Worm (Caenorhabditis elegans) whole organism, mixed stage, embryonic: ENCODE data around the gene T27E9.6.

ENCODE experiments used
- M03D4.4 ChIP-seq: sonication (generic microtip); optimal IDR thresholded peaks from 2 replicates; lab custom pipeline; 2017; ENCODE audit warnings: mild to moderate bottlenecking, missing genetic modification characterization, missing compliant biosample characterization
- bed-3 ChIP-seq: fragments of 200-800 bp; sonication (Bioruptor generic); optimal IDR thresholded peaks from 3 replicates; lab custom pipeline; 2018; ENCODE audit warnings: mild to moderate bottlenecking, missing genetic modification characterization, moderate library complexity, missing compliant biosample characterization
- ceh-39 ChIP-seq: fragments of 150-350 bp; optimal IDR thresholded peaks from 2 replicates; lab custom pipeline; 2014; ENCODE audit warnings: missing biosample characterization, missing genetic modification characterization
- ceh-83 ChIP-seq: fragments of 200-800 bp; sonication (Bioruptor generic); optimal IDR thresholded peaks from 2 replicates; lab custom pipeline; 2018; ENCODE audit warnings: mild to moderate bottlenecking, missing genetic modification characterization, missing compliant biosample characterization
- ces-1 ChIP-seq: fragments of 150-350 bp; optimal IDR thresholded peaks from 2 replicates; lab custom pipeline; 2014; ENCODE audit warnings: missing biosample characterization, missing genetic modification reagents, missing genetic modification characterization
- cnd-1 ChIP-seq: fragments of 200-800 bp; sonication (Bioruptor generic); optimal IDR thresholded peaks from 2 replicates; lab custom pipeline; 2018; ENCODE audit warnings: mild to moderate bottlenecking, missing genetic modification characterization, missing compliant biosample characterization
- drap-1 ChIP-seq: fragments of 200-800 bp; sonication (Bioruptor generic); optimal IDR thresholded peaks from 3 replicates; lab custom pipeline; 2018; ENCODE audit warnings: mild to moderate bottlenecking, missing genetic modification characterization, missing compliant biosample characterization
- elt-1 ChIP-seq: sonication (generic microtip); optimal IDR thresholded peaks from 2 replicates; lab custom pipeline; 2017; ENCODE audit warnings: missing genetic modification characterization, mild to moderate bottlenecking, missing compliant biosample characterization, antibody characterized with exemption, moderate library complexity, borderline replicate concordance; ENCODE audit not compliant: insufficient read depth
- elt-3 ChIP-seq: fragments of 150-350 bp; optimal IDR thresholded peaks from 2 replicates; lab custom pipeline; 2014; ENCODE audit warnings: missing biosample characterization, missing genetic modification characterization
- flh-1 ChIP-seq: fragments of 200-800 bp; sonication (Bioruptor generic); optimal IDR thresholded peaks from 2 replicates; lab custom pipeline; 2018; ENCODE audit warnings: mild to moderate bottlenecking, missing genetic modification characterization, moderate library complexity, missing compliant biosample characterization
- ham-2 ChIP-seq: fragments of 200-800 bp; sonication (Bioruptor generic); optimal IDR thresholded peaks from 2 replicates; lab custom pipeline; 2018; ENCODE audit warnings: mild to moderate bottlenecking, missing genetic modification characterization, missing compliant biosample characterization
- hlh-1 ChIP-seq: fragments of 150-350 bp; optimal IDR thresholded peaks from 2 replicates; lab custom pipeline; 2014; ENCODE audit warnings: missing biosample characterization, missing genetic modification reagents, missing genetic modification characterization
- lin-13 ChIP-seq: fragments of 150-350 bp; optimal IDR thresholded peaks from 2 replicates; lab custom pipeline; 2014; ENCODE audit warnings: missing biosample characterization, missing genetic modification characterization
- lin-32 ChIP-seq: fragments of 200-800 bp; sonication (Bioruptor generic); optimal IDR thresholded peaks from 2 replicates; lab custom pipeline; 2018; ENCODE audit warnings: mild to moderate bottlenecking, missing genetic modification characterization, missing compliant biosample characterization
- lsy-2 ChIP-seq: fragments of 150-350 bp; optimal IDR thresholded peaks from 2 replicates; lab custom pipeline; 2014; ENCODE audit warnings: missing biosample characterization, missing genetic modification characterization
- mab-5 ChIP-seq: fragments of 150-350 bp; optimal IDR thresholded peaks from 2 replicates; lab custom pipeline; 2014; ENCODE audit warnings: missing biosample characterization, missing genetic modification characterization
- mep-1 ChIP-seq: fragments of 150-350 bp; optimal IDR thresholded peaks from 2 replicates; lab custom pipeline; 2017; ENCODE audit warnings: missing biosample characterization, missing genetic modification reagents, missing genetic modification characterization, inconsistent platforms
- mls-2 ChIP-seq: sonication (generic microtip); optimal IDR thresholded peaks from 2 replicates; lab custom pipeline; 2016; ENCODE audit warnings: mild to moderate bottlenecking, missing genetic modification characterization, moderate library complexity, missing compliant biosample characterization
- nhr-2 ChIP-seq: fragments of 150-350 bp; optimal IDR thresholded peaks from 2 replicates; lab custom pipeline; 2014; ENCODE audit warnings: missing biosample characterization, missing genetic modification characterization
- nhr-76 ChIP-seq: sonication (generic microtip); optimal IDR thresholded peaks from 2 replicates; lab custom pipeline; 2017; ENCODE audit warnings: missing biosample characterization, missing genetic modification characterization
- pha-4 ChIP-seq: fragments of 150-350 bp; optimal IDR thresholded peaks from 2 replicates; lab custom pipeline; 2018; ENCODE audit warnings: missing biosample characterization, missing genetic modification reagents, missing genetic modification characterization
- sem-2 ChIP-seq: fragments of 200-800 bp; sonication (Bioruptor generic); optimal IDR thresholded peaks from 2 replicates; lab custom pipeline; 2018; ENCODE audit warnings: mild to moderate bottlenecking, missing genetic modification characterization, missing compliant biosample characterization
- snpc-4 ChIP-seq: fragments of 150-350 bp; optimal IDR thresholded peaks from 2 replicates; lab custom pipeline; 2014; ENCODE audit warnings: missing biosample characterization, missing genetic modification characterization
- sptf-1 ChIP-seq: sonication (generic microtip); optimal IDR thresholded peaks from 2 replicates; lab custom pipeline; 2017; ENCODE audit warnings: mild to moderate bottlenecking, missing genetic modification characterization, moderate library complexity, missing compliant biosample characterization
- tbx-8 ChIP-seq: fragments of 200-800 bp; sonication (Bioruptor generic); optimal IDR thresholded peaks from 2 replicates; lab custom pipeline; 2018; ENCODE audit warnings: mild to moderate bottlenecking, missing genetic modification characterization, moderate library complexity, missing compliant biosample characterization
- unc-120 ChIP-seq: sonication (generic microtip); optimal IDR thresholded peaks from 2 replicates; lab custom pipeline; 2017; ENCODE audit warnings: missing genetic modification characterization, missing compliant biosample characterization; ENCODE audit not compliant: poor library complexity, severe bottlenecking
- unc-39 ChIP-seq: fragments of 150-350 bp; optimal IDR thresholded peaks from 2 replicates; lab custom pipeline; 2014; ENCODE audit warnings: missing biosample characterization, missing genetic modification characterization
- unc-62 ChIP-seq: fragments of 150-350 bp; optimal IDR thresholded peaks from 2 replicates; lab custom pipeline; 2014; ENCODE audit warnings: missing biosample characterization, missing genetic modification reagents, missing genetic modification characterization
- zip-8 ChIP-seq: fragments of 150-350 bp; optimal IDR thresholded peaks from 2 replicates; lab custom pipeline; 2014; ENCODE audit warnings: missing biosample characterization, missing genetic modification characterization
- ztf-11 ChIP-seq: fragments of 150-350 bp; optimal IDR thresholded peaks from 2 replicates; lab custom pipeline; 2014; ENCODE audit warnings: missing biosample characterization, missing genetic modification characterization

T27E9.6 gene

DNA sequence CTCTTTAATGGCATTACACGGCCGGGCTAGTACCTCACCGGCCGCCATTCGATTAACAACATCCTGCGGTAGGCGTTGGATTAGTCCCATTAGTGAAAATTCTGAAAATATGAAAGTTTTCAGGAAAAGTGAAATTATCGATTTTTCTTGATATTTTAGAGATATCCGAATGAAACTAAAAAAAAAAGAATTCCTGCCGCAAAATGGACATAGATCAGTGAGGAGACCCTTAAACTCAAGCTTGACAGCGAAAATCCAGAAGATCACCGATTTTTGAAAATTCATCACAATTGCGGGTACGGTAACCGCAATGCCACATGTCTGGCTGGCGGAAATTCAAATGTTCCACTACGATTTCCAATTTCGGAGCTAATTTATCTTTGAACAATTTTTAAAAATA, 37.9 kb upstream of the T27E9.6 start, which contains the start of gene mlh-1:
mlh-1 (minus strand) TSS at position 101 of the 400 bp plus-strand sequence.
- TF ChIP-seq M03D4.4 (no peak), ces-1 (peak; percentile 21), ceh-83 (GFP tag; lab: Kevin White, UChicago) (no peak), mls-2 (no peak), mab-5 (tag; lab: Kevin White, UChicago) (no peak)

DNA sequence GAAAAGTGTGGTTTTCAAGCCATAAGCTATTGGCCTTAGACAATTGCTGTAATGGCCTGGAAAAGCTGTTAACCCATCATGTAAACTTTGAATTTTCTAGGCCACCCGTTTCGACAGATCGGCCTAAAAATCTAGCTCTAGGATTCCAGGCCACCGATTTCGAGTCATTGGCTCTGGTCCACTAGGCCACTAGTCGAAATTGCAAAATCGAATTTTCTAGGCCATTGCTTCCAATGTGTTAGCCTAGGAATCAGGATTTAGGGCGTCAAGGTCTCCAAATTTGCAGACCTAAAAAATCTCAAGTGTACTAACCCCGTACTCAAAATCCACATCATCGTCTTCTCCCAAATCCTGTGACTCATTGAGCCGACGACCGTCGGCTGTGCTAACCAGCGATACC, 34.2 kb upstream of the T27E9.6 start:
- TF ChIP-seq lin-13 (tag; lab: Kevin White, UChicago) (no peak), hlh-1 (no peak), zip-8 (tag; lab: Kevin White, UChicago) (no peak), nhr-2 (tag; lab: Kevin White, UChicago) (no peak), unc-39 (tag; lab: Kevin White, UChicago) (no peak), snpc-4 (tag; lab: Kevin White, UChicago) (no peak), elt-3 (no peak), drap-1 (GFP tag; lab: Kevin White, UChicago) (no peak), ztf-11 (tag; lab: Kevin White, UChicago) (no peak), mab-5 (tag; lab: Kevin White, UChicago) (no peak), sem-2 (GFP tag; lab: Kevin White, UChicago) (no peak), lsy-2 (tag; lab: Kevin White, UChicago) (no peak), flh-1 (GFP tag; lab: Kevin White, UChicago) (no peak), mep-1 (tag; lab: Kevin White, UChicago) (no peak), bed-3 (GFP tag; lab: Kevin White, UChicago) (no peak), nhr-76 (tag; lab: Kevin White, UChicago) (no peak), pha-4 (tag; lab: Kevin White, UChicago) (no peak), lin-32 (GFP tag; lab: Kevin White, UChicago) (no peak), cnd-1 (tag; lab: Kevin White, UChicago) (no peak), sptf-1 (tag; lab: Kevin White, UChicago) (no peak)
- TF ChIP-seq, all 35 proteins: peak for 0

DNA sequence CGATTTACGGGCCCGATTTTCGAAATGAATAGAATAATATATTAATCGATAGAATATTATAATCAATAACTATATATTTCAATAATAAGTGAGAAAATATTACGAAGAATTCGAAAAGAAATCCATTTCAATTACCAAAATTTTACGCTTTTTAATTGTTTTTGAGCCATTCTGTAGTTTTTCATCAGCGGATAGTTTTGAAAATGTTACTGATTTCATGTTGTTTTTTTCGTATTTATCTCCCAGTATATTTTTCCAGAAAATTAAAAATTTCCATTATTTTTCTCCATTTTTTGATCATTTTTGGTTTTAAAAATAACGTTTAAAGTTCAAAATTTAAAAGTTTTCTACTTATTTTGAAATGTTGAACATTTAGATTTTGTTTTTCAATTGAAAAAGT, 29.1 kb upstream of the T27E9.6 start, which contains the start of gene T28A8.3:
T28A8.3 (plus strand) TSS at position 301 of the 400 bp plus-strand sequence.
- TF ChIP-seq sem-2 (GFP tag; lab: Kevin White, UChicago): no peak
- TF ChIP-seq ces-1: no peak

DNA sequence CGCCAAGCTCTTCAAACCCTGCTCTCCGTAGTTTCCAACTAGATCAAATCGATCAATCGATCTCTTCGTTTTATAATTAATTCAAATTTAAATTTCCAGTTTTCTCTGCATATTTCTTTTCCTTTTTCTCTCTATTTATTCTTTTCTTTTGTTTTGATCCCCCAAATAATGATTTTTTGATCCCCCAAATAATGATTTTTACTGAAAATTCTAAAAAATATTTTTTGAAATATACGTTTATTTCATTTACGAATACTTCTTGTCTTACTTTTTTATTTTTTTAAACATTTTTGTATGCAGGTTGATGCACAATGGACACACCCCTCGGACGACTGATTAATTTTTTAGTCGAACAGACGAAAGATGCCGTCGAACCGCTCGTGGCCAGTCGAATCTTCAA, 26.8 kb upstream of the T27E9.6 start, which contains the start of gene T28A8.4:
T28A8.4 (plus strand) TSS at position 301 of the 400 bp plus-strand sequence.
- no peak for TF ChIP-seq ham-2
- TF ChIP-seq mep-1 (tag; lab: Kevin White, UChicago): no peak
- TF ChIP-seq unc-62 (GFP tag; lab: Kevin White, UChicago): no peak
- TF ChIP-seq unc-120: no peak
- TF ChIP-seq ceh-39 (tag; lab: Kevin White, UChicago): no peak
- no peak for TF ChIP-seq ces-1
- TF ChIP-seq snpc-4 (tag; lab: Kevin White, UChicago): no peak
- no peak for TF ChIP-seq cnd-1 (tag; lab: Kevin White, UChicago)
- no peak for TF ChIP-seq bed-3 (GFP tag; lab: Kevin White, UChicago)

DNA sequence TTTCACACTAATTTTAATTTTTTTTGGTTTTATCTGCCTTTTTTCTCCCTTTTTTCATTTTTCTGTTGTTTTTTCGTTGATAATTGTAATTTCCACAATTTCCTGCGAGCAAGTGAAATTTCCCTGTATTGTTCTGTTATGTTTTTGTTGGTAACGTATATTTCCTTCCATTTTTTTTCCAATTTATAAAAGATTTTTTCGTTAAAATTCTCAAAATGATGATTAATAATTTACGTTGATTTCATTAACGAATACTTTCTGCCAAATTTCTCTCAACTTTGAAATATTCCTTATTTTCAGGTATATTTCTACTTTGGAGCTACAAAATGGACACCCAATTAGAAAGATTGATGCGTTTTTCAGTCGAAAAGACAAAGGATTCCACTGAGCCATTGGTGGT, 25.9 kb upstream of the T27E9.6 start, which contains the start of gene T28A8.8:
T28A8.8 (plus strand) TSS at position 301 of the 400 bp plus-strand sequence.
- no peak for TF ChIP-seq elt-1
- TF ChIP-seq sem-2 (GFP tag; lab: Kevin White, UChicago): no peak
- no peak for TF ChIP-seq tbx-8 (GFP tag; lab: Kevin White, UChicago)
- TF ChIP-seq mab-5 (tag; lab: Kevin White, UChicago): no peak
- TF ChIP-seq drap-1 (GFP tag; lab: Kevin White, UChicago): no peak
- TF ChIP-seq unc-39 (tag; lab: Kevin White, UChicago): no peak

DNA sequence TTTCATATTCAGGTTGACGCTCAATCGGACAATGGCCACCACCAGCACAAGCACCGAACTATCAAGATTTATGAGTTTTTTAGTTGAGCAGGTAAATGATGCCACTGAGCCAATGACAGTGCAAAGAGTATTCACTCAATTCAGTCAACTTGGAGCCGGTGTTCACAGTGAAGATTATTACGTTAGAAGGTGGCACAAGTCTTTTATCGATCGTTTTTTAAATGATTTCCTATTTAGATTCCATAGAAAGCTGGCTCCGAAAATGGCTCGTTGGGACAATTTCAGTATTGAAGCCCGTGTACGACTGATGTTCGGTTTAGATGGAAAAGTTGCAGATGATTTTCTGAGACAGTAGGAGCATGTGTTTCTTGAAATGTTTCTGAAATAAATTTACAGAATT, 25.0 kb upstream of the T27E9.6 start, which contains the start of gene T28A8.5:
T28A8.5 (plus strand) TSS at position 32 of the 400 bp plus-strand sequence.
- TF ChIP-seq pha-4 (tag; lab: Kevin White, UChicago) (no peak), ham-2 (no peak)
